Fruit fly (Drosophila melanogaster) whole organism, pupa: ENCODE results near the gene ato.

ENCODE experiments used
- CG10348 ChIP-seq: fragments of 200-800 bp; sonication (Bioruptor generic); IDR thresholded peaks from 2 replicates; pipeline ENCODE4 v1.3.6; 2022; ENCODE audit warnings: missing biosample characterization, missing genetic modification characterization
- CG12605 ChIP-seq: fragments of 200-800 bp; sonication (Bioruptor generic); IDR thresholded peaks from 2 replicates; pipeline ENCODE4 v1.3.6; 2022; ENCODE audit warnings: missing biosample characterization, missing genetic modification characterization
- CG13204 ChIP-seq: fragments of 200-800 bp; sonication (Bioruptor generic); optimal IDR thresholded peaks from 2 replicates; lab custom pipeline; 2018; ENCODE audit warnings: missing biosample characterization, mild to moderate bottlenecking, missing genetic modification characterization, moderate library complexity
- CG14655 ChIP-seq: fragments of 200-800 bp; sonication (Bioruptor generic); optimal IDR thresholded peaks from 3 replicates; lab custom pipeline; 2017; ENCODE audit warnings: mild to moderate bottlenecking, missing biosample characterization, missing genetic modification reagents, missing genetic modification characterization
- CG15710 ChIP-seq: fragments of 200-800 bp; sonication (Bioruptor generic); optimal IDR thresholded peaks from 2 replicates; lab custom pipeline; 2018; ENCODE audit warnings: missing biosample characterization, mild to moderate bottlenecking, missing genetic modification characterization, moderate library complexity
- CG17806 ChIP-seq: fragments of 200-800 bp; sonication (Bioruptor generic); optimal IDR thresholded peaks from 2 replicates; lab custom pipeline; 2018; ENCODE audit warnings: missing biosample characterization, mild to moderate bottlenecking, missing genetic modification characterization, moderate library complexity
- CG32121 ChIP-seq: fragments of 200-800 bp; sonication (Bioruptor generic); IDR thresholded peaks from 2 replicates; pipeline ENCODE4 v1.3.6; 2022; ENCODE audit warnings: missing biosample characterization, missing genetic modification characterization
- CG34367 ChIP-seq: fragments of 200-800 bp; sonication (Bioruptor generic); optimal IDR thresholded peaks from 2 replicates; lab custom pipeline; 2018; ENCODE audit warnings: missing biosample characterization, mild to moderate bottlenecking, missing genetic modification characterization
- CG4496 ChIP-seq: fragments of 200-800 bp; sonication (Bioruptor generic); IDR thresholded peaks from 3 replicates; pipeline ENCODE4 v1.3.6; 2022; ENCODE audit warnings: missing biosample characterization, missing genetic modification characterization
- CG8159 ChIP-seq: fragments of 200-800 bp; sonication (Bioruptor generic); optimal IDR thresholded peaks from 3 replicates; lab custom pipeline; 2018; ENCODE audit warnings: missing biosample characterization, mild to moderate bottlenecking, missing genetic modification characterization, moderate library complexity
- CG8301 ChIP-seq: fragments of 200-800 bp; sonication (Bioruptor generic); optimal IDR thresholded peaks from 2 replicates; lab custom pipeline; 2018; ENCODE audit warnings: missing biosample characterization, mild to moderate bottlenecking, missing genetic modification characterization
- CG9948 ChIP-seq: fragments of 200-800 bp; sonication (Bioruptor generic); optimal IDR thresholded peaks from 2 replicates; lab custom pipeline; 2018; ENCODE audit warnings: missing biosample characterization, mild to moderate bottlenecking, missing genetic modification characterization, moderate library complexity
- D1 ChIP-seq: fragments of 200-800 bp; sonication (Bioruptor generic); optimal IDR thresholded peaks from 2 replicates; lab custom pipeline; 2018; ENCODE audit warnings: missing biosample characterization, mild to moderate bottlenecking, missing genetic modification characterization, moderate library complexity
- EcR ChIP-seq: fragments of 200-800 bp; sonication (Bioruptor generic); optimal IDR thresholded peaks from 3 replicates; lab custom pipeline; 2019; ENCODE audit warnings: missing biosample characterization, missing genetic modification characterization, mild to moderate bottlenecking, moderate library complexity, missing genetic modification reagents
- Ets98B ChIP-seq: fragments of 200-800 bp; sonication (Bioruptor generic); IDR thresholded peaks from 2 replicates; pipeline ENCODE4 v1.3.6; 2022; ENCODE audit warnings: missing biosample characterization, missing genetic modification characterization
- Pif1A ChIP-seq: fragments of 200-800 bp; sonication (Bioruptor generic); optimal IDR thresholded peaks from 3 replicates; lab custom pipeline; 2016; ENCODE audit warnings: missing biosample characterization, missing genetic modification characterization
- Pif1B ChIP-seq: fragments of 200-800 bp; sonication (Bioruptor generic); optimal IDR thresholded peaks from 3 replicates; lab custom pipeline; 2016; ENCODE audit warnings: missing biosample characterization, missing genetic modification characterization
- Snoo ChIP-seq: fragments of 200-800 bp; sonication (Bioruptor generic); optimal IDR thresholded peaks from 3 replicates; lab custom pipeline; 2017; ENCODE audit warnings: missing biosample characterization, mild to moderate bottlenecking, missing genetic modification characterization, inconsistent platforms
- fd96Ca ChIP-seq: fragments of 200-800 bp; sonication (Bioruptor generic); IDR thresholded peaks from 3 replicates; pipeline ENCODE4 v1.3.6; 2022; ENCODE audit warnings: missing biosample characterization, missing genetic modification characterization
- gl ChIP-seq: fragments of 200-800 bp; sonication (Bioruptor generic); optimal IDR thresholded peaks from 2 replicates; lab custom pipeline; 2018; ENCODE audit warnings: missing biosample characterization, mild to moderate bottlenecking, missing genetic modification characterization
- rn ChIP-seq: fragments of 200-800 bp; sonication (Bioruptor generic); IDR thresholded peaks from 2 replicates; pipeline ENCODE4 v1.3.6; 2022; ENCODE audit warnings: missing biosample characterization, missing genetic modification characterization

ato gene

dm6 chr3R:8243720-8244119, 34.1 kb upstream of the ato start, which contains the start of the genes CG9636, CG18749 and CG33722:
Gene CG9636, minus strand, starts transcription at chr3R:8243792.
Gene CG18749, plus strand, starts transcription at chr3R:8244055.
Gene CG33722, plus strand, starts transcription at chr3R:8244055.
- peak; percentile 58 for TF ChIP-seq CG15710 (tag; lab: Kevin White, UChicago)
- peak; percentile 36; the same call in 1 of the 3 replicates for TF ChIP-seq CG4496 (GFP tag; lab: Robert Waterston, UW)
- no peak for TF ChIP-seq rn
- TF ChIP-seq Pif1B (GFP tag; lab: Kevin White, UChicago) = peak; percentile 69
- peak; percentile 40 for TF ChIP-seq CG8159 (tag; lab: Kevin White, UChicago)
- peak; percentile 41 for TF ChIP-seq CG17806 (tag; lab: Kevin White, UChicago)
- TF ChIP-seq Ets98B (GFP tag; lab: Robert Waterston, UW) = peak; percentile 52; the same call in 1 of the 2 replicates
- peak; percentile 45 for TF ChIP-seq Snoo
- TF ChIP-seq D1 (tag; lab: Kevin White, UChicago) = peak; percentile 26
- TF ChIP-seq CG9948 (tag; lab: Kevin White, UChicago) = no peak
- TF ChIP-seq EcR = peak; percentile 4
- peak; percentile 52 for TF ChIP-seq CG8301 (tag; lab: Kevin White, UChicago)
- TF ChIP-seq CG13204 (GFP tag; lab: Kevin White, UChicago) = no peak

dm6 chr3R:8248138-8248537, 29.7 kb upstream of the ato start, which contains the start of gene CG15864:
Gene CG15864, plus strand, starts transcription at chr3R:8248438.
- TF ChIP-seq Pif1A = no peak
- TF ChIP-seq CG32121 (GFP tag; lab: Robert Waterston, UW) = no peak
- no peak for TF ChIP-seq CG10348
- TF ChIP-seq CG12605 = no peak
- no peak for TF ChIP-seq CG8159 (tag; lab: Kevin White, UChicago)
- no peak for TF ChIP-seq D1 (tag; lab: Kevin White, UChicago)
- TF ChIP-seq Pif1B (GFP tag; lab: Kevin White, UChicago) = no peak
- TF ChIP-seq CG13204 (GFP tag; lab: Kevin White, UChicago) = no peak
- no peak for TF ChIP-seq fd96Ca
- no peak for TF ChIP-seq Snoo
- no peak for TF ChIP-seq CG14655
- TF ChIP-seq Ets98B (GFP tag; lab: Robert Waterston, UW) = no peak
- no peak for TF ChIP-seq gl
- no peak for TF ChIP-seq CG8301 (tag; lab: Kevin White, UChicago)

dm6 chr3R:8250166-8250733, 27.6 kb upstream of the ato start, which contains the start of gene mtg:
Gene mtg, plus strand, starts transcription at chr3R:8250497.
- TF ChIP-seq rn (0 out of 2 replicates have a peak, but pooled peaks have one; percentile 11), CG4496 (GFP tag; lab: Robert Waterston, UW) (peak; percentile 17; the same call in 1 of the 3 replicates), Ets98B (GFP tag; lab: Robert Waterston, UW) (peak; percentile 31; the same call in 1 of the 2 replicates), CG8301 (tag; lab: Kevin White, UChicago) (no peak), fd96Ca (peak; percentile 25; the same call in 1 of the 3 replicates)

- TF ChIP-seq rn = no peak
- 0 out of 3 replicates have a peak, but pooled peaks have one; percentile 18 for TF ChIP-seq fd96Ca
- TF ChIP-seq gl = no peak
- TF ChIP-seq D1 (tag; lab: Kevin White, UChicago) = no peak
- no peak for TF ChIP-seq Pif1A
- TF ChIP-seq CG13204 (GFP tag; lab: Kevin White, UChicago) = peak; percentile 90
Measured at dm6 chr3R:8251532-8251931, 26.3 kb upstream of the ato start.

dm6 chr3R:8254347-8254746, 23.5 kb upstream of the ato start:
- TF ChIP-seq CG9948 (tag; lab: Kevin White, UChicago) = no peak
- TF ChIP-seq CG15710 (tag; lab: Kevin White, UChicago) = no peak
- no peak for TF ChIP-seq fd96Ca
- no peak for TF ChIP-seq CG32121 (GFP tag; lab: Robert Waterston, UW)
- no peak for TF ChIP-seq CG8159 (tag; lab: Kevin White, UChicago)
- no peak for TF ChIP-seq D1 (tag; lab: Kevin White, UChicago)
- TF ChIP-seq CG34367 (tag; lab: Kevin White, UChicago) = no peak
- TF ChIP-seq Snoo = no peak
- TF ChIP-seq Pif1B (GFP tag; lab: Kevin White, UChicago) = no peak
- no peak for TF ChIP-seq CG13204 (GFP tag; lab: Kevin White, UChicago)
- no peak for TF ChIP-seq CG8301 (tag; lab: Kevin White, UChicago)
- no peak for TF ChIP-seq CG4496 (GFP tag; lab: Robert Waterston, UW)
- no peak for TF ChIP-seq CG10348
- TF ChIP-seq CG12605 = no peak
- no peak for TF ChIP-seq CG17806 (tag; lab: Kevin White, UChicago)
- no peak for TF ChIP-seq rn
- no peak for TF ChIP-seq Ets98B (GFP tag; lab: Robert Waterston, UW)

dm6 chr3R:8256040-8256439, 21.8 kb upstream of the ato start:
- TF ChIP-seq CG9948 (tag; lab: Kevin White, UChicago) = no peak
- TF ChIP-seq Pif1A = no peak
- no peak for TF ChIP-seq CG17806 (tag; lab: Kevin White, UChicago)
- TF ChIP-seq EcR = no peak
- no peak for TF ChIP-seq Snoo
- peak; percentile 53 for TF ChIP-seq CG32121 (GFP tag; lab: Robert Waterston, UW)
- no peak for TF ChIP-seq fd96Ca
- TF ChIP-seq rn = no peak
- no peak for TF ChIP-seq CG34367 (tag; lab: Kevin White, UChicago)
- no peak for TF ChIP-seq CG13204 (GFP tag; lab: Kevin White, UChicago)
- no peak for TF ChIP-seq gl
- peak; percentile 47; the same call in 1 of the 2 replicates for TF ChIP-seq Ets98B (GFP tag; lab: Robert Waterston, UW)
- no peak for TF ChIP-seq Pif1B (GFP tag; lab: Kevin White, UChicago)
- TF ChIP-seq CG4496 (GFP tag; lab: Robert Waterston, UW) = no peak
- TF ChIP-seq CG10348 = no peak
- TF ChIP-seq CG12605 = peak; percentile 36; the same call in 1 of the 2 replicates
- TF ChIP-seq CG15710 (tag; lab: Kevin White, UChicago) = no peak
- no peak for TF ChIP-seq CG8159 (tag; lab: Kevin White, UChicago)
- peak; percentile 68 for TF ChIP-seq CG14655
- TF ChIP-seq D1 (tag; lab: Kevin White, UChicago) = no peak
- peak; percentile 68 for TF ChIP-seq CG8301 (tag; lab: Kevin White, UChicago)
- TF ChIP-seq, all 21 proteins: peak for 5
